Worm (Caenorhabditis elegans): Measurements from ENCODE around the gene dod-24.

Gene dod-24

ce11 chrIV:12898823-12899222 lies 42.3 kb downstream of the dod-24 start:
- no peak for TF ChIP-seq unc-39 (tag; optimal IDR thresholded peaks at IDR 0.05)
- TF ChIP-seq pha-4 (tag; optimal IDR thresholded peaks at IDR 0.05), result no peak
- no peak for TF ChIP-seq elt-3 (tag; optimal IDR thresholded peaks at IDR 0.05)
- no peak for TF ChIP-seq mab-5 (tag; optimal IDR thresholded peaks at IDR 0.05)
- TF ChIP-seq cnd-1 (tag; optimal IDR thresholded peaks at IDR 0.05), result no peak
- no peak for TF ChIP-seq elt-1 (tag; optimal IDR thresholded peaks at IDR 0.05; ENCODE audit: borderline replicate concordance, insufficient read depth)
- no peak for TF ChIP-seq blmp-1 (tag; optimal IDR thresholded peaks at IDR 0.05)
- no peak for TF ChIP-seq zip-8 (tag; optimal IDR thresholded peaks at IDR 0.05)
- no peak for TF ChIP-seq ces-1 (GFP tag; optimal IDR thresholded peaks at IDR 0.05)
- no peak for TF ChIP-seq M03D4.4 (tag; optimal IDR thresholded peaks at IDR 0.05)

- TF ChIP-seq ztf-11 (tag; optimal IDR thresholded peaks at IDR 0.05) (no peak), flh-1 (GFP tag; optimal IDR thresholded peaks at IDR 0.05) (no peak), ceh-83 (GFP tag; optimal IDR thresholded peaks at IDR 0.05) (no peak)
Measured at ce11 chrIV:12897146-12897545, 44.0 kb downstream of the dod-24 start.

ce11 chrIV:12896371-12896882 lies 44.7 kb downstream of the dod-24 start, which contains the start of gene K08D8.7:
TSS of gene K08D8.7 (plus strand) at chrIV:12896832.
- TF ChIP-seq snpc-4 (tag; optimal IDR thresholded peaks at IDR 0.05), result no peak

- TF ChIP-seq lin-32 (GFP tag; optimal IDR thresholded peaks at IDR 0.05) (no peak), pha-4 (tag; optimal IDR thresholded peaks at IDR 0.05) (no peak), drap-1 (GFP tag; optimal IDR thresholded peaks at IDR 0.05) (no peak), lin-13 (tag; optimal IDR thresholded peaks at IDR 0.05) (no peak), nhr-2 (tag; optimal IDR thresholded peaks at IDR 0.05) (no peak), snpc-4 (tag; optimal IDR thresholded peaks at IDR 0.05) (no peak), elt-1 (tag; optimal IDR thresholded peaks at IDR 0.05; ENCODE audit: borderline replicate concordance, insufficient read depth) (no peak), nhr-237 (tag; optimal IDR thresholded peaks at IDR 0.05) (no peak), M03D4.4 (tag; optimal IDR thresholded peaks at IDR 0.05) (no peak), mab-5 (tag; optimal IDR thresholded peaks at IDR 0.05) (no peak), flh-1 (GFP tag; optimal IDR thresholded peaks at IDR 0.05) (no peak), nhr-76 (tag; optimal IDR thresholded peaks at IDR 0.05) (no peak), sptf-1 (tag; optimal IDR thresholded peaks at IDR 0.05) (no peak), nhr-28 (tag; optimal IDR thresholded peaks at IDR 0.05) (no peak), elt-3 (tag; optimal IDR thresholded peaks at IDR 0.05) (no peak), ceh-43 (GFP tag; optimal IDR thresholded peaks at IDR 0.05) (no peak), cnd-1 (tag; optimal IDR thresholded peaks at IDR 0.05) (no peak)
Measured at ce11 chrIV:12894996-12895395, 46.2 kb downstream of the dod-24 start, which contains the start of gene K08D8.11. TSS of gene K08D8.11 (plus strand) at chrIV:12895296.

- TF ChIP-seq nhr-2 (tag; optimal IDR thresholded peaks at IDR 0.05), result no peak
- TF ChIP-seq mab-5 (tag; optimal IDR thresholded peaks at IDR 0.05), result no peak
Measured at ce11 chrIV:12893166-12893565, 48.0 kb downstream of the dod-24 start, which contains the start of gene K08D8.12. TSS of gene K08D8.12 (plus strand) at chrIV:12893466.

- TF ChIP-seq ceh-43 (GFP tag; optimal IDR thresholded peaks at IDR 0.05), result no peak
- TF ChIP-seq nhr-28 (tag; optimal IDR thresholded peaks at IDR 0.05), result no peak
- TF ChIP-seq unc-62 (GFP tag; optimal IDR thresholded peaks at IDR 0.05), result no peak
- TF ChIP-seq sem-2 (GFP tag; optimal IDR thresholded peaks at IDR 0.05), result no peak
- no peak for TF ChIP-seq lin-13 (tag; optimal IDR thresholded peaks at IDR 0.05)
- TF ChIP-seq unc-39 (tag; optimal IDR thresholded peaks at IDR 0.05), result no peak
- TF ChIP-seq tbx-8 (GFP tag; optimal IDR thresholded peaks at IDR 0.05), result no peak
- TF ChIP-seq mep-1 (tag; optimal IDR thresholded peaks at IDR 0.05), result no peak
- no peak for TF ChIP-seq ham-2 (GFP tag; optimal IDR thresholded peaks at IDR 0.05)
- TF ChIP-seq nhr-2 (tag; optimal IDR thresholded peaks at IDR 0.05), result no peak
- TF ChIP-seq zip-8 (tag; optimal IDR thresholded peaks at IDR 0.05), result no peak
- TF ChIP-seq nhr-76 (tag; optimal IDR thresholded peaks at IDR 0.05), result no peak
- no peak for TF ChIP-seq hlh-1 (tag; optimal IDR thresholded peaks at IDR 0.05)
- no peak for TF ChIP-seq sptf-1 (tag; optimal IDR thresholded peaks at IDR 0.05)
Measured at ce11 chrIV:12892194-12892593, 49.0 kb downstream of the dod-24 start, which contains the start of gene K08D8.1. TSS of gene K08D8.1 (plus strand) at chrIV:12892494.

Data from whole organism, mixed stage, embryonic.